Worm (Caenorhabditis elegans): ENCODE measurements around the gene T28D9.1.

ce11 chrII:6448189-6448588 is 44.0 kb upstream of the T28D9.1 start:
- TF ChIP-seq fkh-10 (GFP tag; optimal IDR thresholded peaks at IDR 0.05), result no peak
- TF ChIP-seq lsy-2 (tag; optimal IDR thresholded peaks at IDR 0.05), result peak in 1 of 2 experiments; percentile 2
- no peak for TF ChIP-seq lin-15B (tag; optimal IDR thresholded peaks at IDR 0.05)
- no peak for TF ChIP-seq nhr-237 (tag; optimal IDR thresholded peaks at IDR 0.05)
- no peak for TF ChIP-seq pqm-1 (tag; optimal IDR thresholded peaks at IDR 0.05)
- no peak for TF ChIP-seq skn-1 (tag; optimal IDR thresholded peaks at IDR 0.05)
- no peak for TF ChIP-seq rnt-1 (tag; optimal IDR thresholded peaks at IDR 0.05)
- TF ChIP-seq unc-62 (GFP tag; optimal IDR thresholded peaks at IDR 0.05), result no peak
- TF ChIP-seq elt-3 (tag; optimal IDR thresholded peaks at IDR 0.05), result peak in 2 of 6 experiments; percentile 43 to 75
- TF ChIP-seq nhr-77 (tag; optimal IDR thresholded peaks at IDR 0.05), result no peak
- TF ChIP-seq mep-1 (tag; optimal IDR thresholded peaks at IDR 0.05), result no peak

Data from whole organism, L1 larva.